Fruit fly (Drosophila melanogaster) whole organism, embryonic: ENCODE measurements around the gene VhaAC45RP.

Experiments
- ATbp ChIP-seq: fragments of 200-800 bp; sonication (Bioruptor generic); optimal IDR thresholded peaks from 2 replicates; lab custom pipeline; 2017; ENCODE audit warnings: missing biosample characterization, mild to moderate bottlenecking, missing genetic modification characterization, missing genetic modification reagents
- Ada2b ChIP-seq: fragments of 200-800 bp; sonication (Bioruptor generic); IDR thresholded peaks from 2 replicates; pipeline ENCODE4 v1.3.6; 2022; ENCODE audit warnings: missing biosample characterization, missing genetic modification characterization
- BtbVII ChIP-seq: fragments of 200-800 bp; sonication (Bioruptor generic); optimal IDR thresholded peaks from 3 replicates; lab custom pipeline; 2017; ENCODE audit warnings: missing biosample characterization, mild to moderate bottlenecking, missing genetic modification characterization
- CG10321 ChIP-seq: fragments of 200-800 bp; sonication (Bioruptor generic); IDR thresholded peaks from 2 replicates; pipeline ENCODE4 v1.3.6; 2022; ENCODE audit warnings: missing biosample characterization, missing genetic modification characterization
- CG10366 ChIP-seq: fragments of 200-800 bp; sonication (Bioruptor generic); IDR thresholded peaks from 2 replicates; pipeline ENCODE4 v1.3.6; 2022; ENCODE audit warnings: missing biosample characterization, missing genetic modification characterization
- CG10462 ChIP-seq: fragments of 200-800 bp; sonication (Bioruptor generic); optimal IDR thresholded peaks from 2 replicates; lab custom pipeline; 2016; ENCODE audit warnings: missing biosample characterization, missing genetic modification characterization
- CG10979 ChIP-seq: fragments of 200-800 bp; sonication (Bioruptor generic); optimal IDR thresholded peaks from 2 replicates; lab custom pipeline; 2018; ENCODE audit warnings: missing biosample characterization, mild to moderate bottlenecking, missing genetic modification characterization, moderate library complexity
- CG15073 ChIP-seq: fragments of 200-800 bp; sonication (Bioruptor generic); optimal IDR thresholded peaks from 2 replicates; lab custom pipeline; 2016; ENCODE audit warnings: missing biosample characterization, missing genetic modification characterization
- CG15479 ChIP-seq: fragments of 200-800 bp; sonication (Bioruptor generic); optimal IDR thresholded peaks from 3 replicates; lab custom pipeline; 2019; ENCODE audit warnings: missing biosample characterization, mild to moderate bottlenecking, missing genetic modification characterization, moderate library complexity
- CG17186 ChIP-seq: fragments of 200-800 bp; sonication (Bioruptor generic); optimal IDR thresholded peaks from 3 replicates; lab custom pipeline; 2017; ENCODE audit warnings: missing biosample characterization, missing genetic modification reagents, missing genetic modification characterization
- CG17385 ChIP-seq: fragments of 200-800 bp; sonication (Bioruptor generic); optimal IDR thresholded peaks from 3 replicates; lab custom pipeline; 2018; ENCODE audit warnings: missing biosample characterization, mild to moderate bottlenecking, missing genetic modification characterization
- CG1832 ChIP-seq: fragments of 200-800 bp; sonication (Bioruptor generic); optimal IDR thresholded peaks from 2 replicates; lab custom pipeline; 2017; ENCODE audit warnings: missing biosample characterization, mild to moderate bottlenecking, missing genetic modification characterization, inconsistent platforms
- CG18476 ChIP-seq: fragments of 200-800 bp; sonication (Bioruptor generic); optimal IDR thresholded peaks from 2 replicates; lab custom pipeline; 2016; ENCODE audit warnings: missing biosample characterization, mild to moderate bottlenecking, missing genetic modification characterization
- CG18599 ChIP-seq: fragments of 200-800 bp; sonication (Bioruptor generic); optimal IDR thresholded peaks from 3 replicates; lab custom pipeline; 2017; ENCODE audit warnings: missing biosample characterization, missing genetic modification characterization, mild to moderate bottlenecking, moderate library complexity, missing genetic modification reagents
- CG2202 ChIP-seq: fragments of 200-800 bp; sonication (Bioruptor generic); optimal IDR thresholded peaks from 2 replicates; lab custom pipeline; 2018; ENCODE audit warnings: missing biosample characterization, mild to moderate bottlenecking, missing genetic modification characterization
- CG34224 ChIP-seq: fragments of 200-800 bp; sonication (Bioruptor generic); IDR thresholded peaks from 3 replicates; pipeline ENCODE4 v1.3.6; 2022; ENCODE audit warnings: missing biosample characterization, missing genetic modification characterization; ENCODE audit not compliant: partially characterized antibody
- CG3838 ChIP-seq: fragments of 200-800 bp; sonication (Bioruptor generic); optimal IDR thresholded peaks from 3 replicates; lab custom pipeline; 2016; ENCODE audit warnings: missing biosample characterization, missing genetic modification characterization
- CG4854 ChIP-seq: fragments of 200-800 bp; sonication (Bioruptor generic); optimal IDR thresholded peaks from 2 replicates; lab custom pipeline; 2016; ENCODE audit warnings: missing biosample characterization, missing genetic modification characterization, inconsistent platforms
- CG5180 ChIP-seq: fragments of 200-800 bp; sonication (Bioruptor generic); optimal IDR thresholded peaks from 3 replicates; lab custom pipeline; 2017; ENCODE audit warnings: missing biosample characterization, missing genetic modification characterization, mild to moderate bottlenecking, moderate library complexity, missing genetic modification reagents
- CG6175 ChIP-seq: fragments of 200-800 bp; sonication (Bioruptor generic); IDR thresholded peaks from 3 replicates; pipeline ENCODE4 v1.3.6; 2022; ENCODE audit warnings: missing biosample characterization, missing genetic modification characterization
- CG6791 ChIP-seq: fragments of 200-800 bp; sonication (Bioruptor generic); IDR thresholded peaks from 3 replicates; pipeline ENCODE4 v1.3.6; 2022; ENCODE audit warnings: missing biosample characterization, missing genetic modification characterization; ENCODE audit not compliant: partially characterized antibody
- CG7271 ChIP-seq: fragments of 200-800 bp; sonication (Bioruptor generic); optimal IDR thresholded peaks from 2 replicates; lab custom pipeline; 2018; ENCODE audit warnings: missing biosample characterization, mild to moderate bottlenecking, missing genetic modification characterization, moderate library complexity
- CG9215 ChIP-seq: fragments of 200-800 bp; sonication (Bioruptor generic); IDR thresholded peaks from 2 replicates; pipeline ENCODE4 v1.3.6; 2022; ENCODE audit warnings: missing biosample characterization, missing genetic modification characterization
- CHES-1-like ChIP-seq: fragments of 200-800 bp; sonication (Bioruptor generic); optimal IDR thresholded peaks from 2 replicates; lab custom pipeline; 2016; ENCODE audit warnings: missing biosample characterization, missing genetic modification characterization
- Doc2 ChIP-seq: fragments of 200-800 bp; sonication (Bioruptor generic); IDR thresholded peaks from 2 replicates; pipeline ENCODE4 v1.3.6; 2022; ENCODE audit warnings: missing biosample characterization, missing genetic modification characterization
- Drgx ChIP-seq: fragments of 200-800 bp; sonication (Bioruptor generic); IDR thresholded peaks from 2 replicates; pipeline ENCODE4 v1.3.6; 2022; ENCODE audit warnings: missing biosample characterization, missing genetic modification characterization
- E2f1 ChIP-seq: fragments of 200-800 bp; sonication (Bioruptor generic); IDR thresholded peaks from 2 replicates; pipeline ENCODE4 v1.3.6; 2022; ENCODE audit warnings: missing biosample characterization, missing genetic modification characterization
- GATAe ChIP-seq: fragments of 200-800 bp; sonication (Bioruptor generic); conservative IDR thresholded peaks from 2 replicates; pipeline ENCODE4 v1.3.6; 2022; ENCODE audit warnings: missing biosample characterization, missing genetic modification characterization
- Kr ChIP-seq: fragments of 200-800 bp; sonication (Bioruptor generic); optimal IDR thresholded peaks from 2 replicates; lab custom pipeline; 2017; ENCODE audit warnings: missing biosample characterization, mild to moderate bottlenecking, missing genetic modification characterization
- Spps ChIP-seq: fragments of 200-800 bp; sonication (Bioruptor generic); optimal IDR thresholded peaks from 2 replicates; lab custom pipeline; 2018; ENCODE audit warnings: missing biosample characterization, mild to moderate bottlenecking, missing genetic modification characterization
- TFAM ChIP-seq: fragments of 200-800 bp; sonication (Bioruptor generic); optimal IDR thresholded peaks from 2 replicates; lab custom pipeline; 2017; ENCODE audit warnings: missing biosample characterization, missing genetic modification characterization, inconsistent platforms
- ara ChIP-seq: fragments of 200-800 bp; sonication (Bioruptor generic); IDR thresholded peaks from 2 replicates; pipeline ENCODE4 v1.3.6; 2022; ENCODE audit warnings: missing biosample characterization, missing genetic modification characterization
- crp ChIP-seq, 2 experiments: fragments of 200-800 bp; sonication (Bioruptor generic); optimal IDR thresholded peaks; 2 replicates in 1 of 2; 3 replicates in 1 of 2; lab custom pipeline; 2017; ENCODE audit warnings: missing biosample characterization in 2 of 2, missing genetic modification characterization in 2 of 2, mild to moderate bottlenecking in 1 of 2, moderate library complexity in 1 of 2
- fd96Cb ChIP-seq: fragments of 200-800 bp; sonication (Bioruptor generic); optimal IDR thresholded peaks from 2 replicates; lab custom pipeline; 2018; ENCODE audit warnings: missing biosample characterization, mild to moderate bottlenecking, missing genetic modification characterization, moderate library complexity
- gcm ChIP-seq: fragments of 200-800 bp; sonication (Bioruptor generic); optimal IDR thresholded peaks from 2 replicates; lab custom pipeline; 2019; ENCODE audit warnings: missing biosample characterization, mild to moderate bottlenecking, missing genetic modification characterization, moderate library complexity
- gcm2 ChIP-seq: fragments of 200-800 bp; sonication (Bioruptor generic); optimal IDR thresholded peaks from 2 replicates; lab custom pipeline; 2016; ENCODE audit warnings: missing biosample characterization, missing genetic modification characterization
- gsb-n ChIP-seq: fragments of 200-800 bp; sonication (Bioruptor generic); optimal IDR thresholded peaks from 3 replicates; lab custom pipeline; 2018; ENCODE audit warnings: missing biosample characterization, mild to moderate bottlenecking, missing genetic modification characterization
- kay ChIP-seq: fragments of 200-800 bp; sonication (Bioruptor generic); optimal IDR thresholded peaks from 2 replicates; lab custom pipeline; 2016; ENCODE audit warnings: missing biosample characterization, missing genetic modification characterization
- maf-S ChIP-seq: fragments of 200-800 bp; sonication (Bioruptor generic); optimal IDR thresholded peaks from 2 replicates; lab custom pipeline; 2016; ENCODE audit warnings: missing biosample characterization, missing genetic modification characterization
- nmo ChIP-seq: fragments of 200-800 bp; sonication (Bioruptor generic); optimal IDR thresholded peaks from 2 replicates; lab custom pipeline; 2018; ENCODE audit warnings: missing biosample characterization, mild to moderate bottlenecking, missing genetic modification characterization, moderate library complexity
- ranshi ChIP-seq: fragments of 200-800 bp; sonication (Bioruptor generic); IDR thresholded peaks from 2 replicates; pipeline ENCODE4 v1.3.6; 2022; ENCODE audit warnings: missing biosample characterization, missing genetic modification characterization
- row ChIP-seq: fragments of 200-800 bp; sonication (Bioruptor generic); IDR thresholded peaks from 3 replicates; pipeline ENCODE4 v1.3.6; 2022; ENCODE audit warnings: missing biosample characterization, missing genetic modification characterization
- run ChIP-seq: fragments of 200-800 bp; sonication (Bioruptor generic); optimal IDR thresholded peaks from 3 replicates; lab custom pipeline; 2018; ENCODE audit warnings: missing biosample characterization, mild to moderate bottlenecking, missing genetic modification characterization
- sd ChIP-seq: fragments of 200-800 bp; sonication (Bioruptor generic); optimal IDR thresholded peaks from 3 replicates; lab custom pipeline; 2018; ENCODE audit warnings: missing biosample characterization, mild to moderate bottlenecking, missing genetic modification characterization, moderate library complexity
- sens ChIP-seq: fragments of 200-800 bp; sonication (Bioruptor generic); peaks from one replicate; lab custom pipeline; 2016; ENCODE audit warnings: missing biosample characterization, missing genetic modification characterization
- so ChIP-seq: fragments of 200-800 bp; sonication (Bioruptor generic); IDR thresholded peaks from 3 replicates; pipeline ENCODE4 v1.3.6; 2022; ENCODE audit warnings: missing biosample characterization, missing genetic modification characterization
- stwl ChIP-seq: fragments of 200-800 bp; sonication (Bioruptor generic); optimal IDR thresholded peaks from 3 replicates; lab custom pipeline; 2018; ENCODE audit warnings: missing biosample characterization, mild to moderate bottlenecking, missing genetic modification characterization, moderate library complexity
- vnd ChIP-seq: fragments of 200-800 bp; sonication (Bioruptor generic); IDR thresholded peaks from 3 replicates; pipeline ENCODE4 v1.3.6; 2022; ENCODE audit warnings: missing biosample characterization, missing genetic modification characterization; ENCODE audit not compliant: partially characterized antibody
- zen2 ChIP-seq: fragments of 200-800 bp; sonication (Bioruptor generic); IDR thresholded peaks from 3 replicates; pipeline ENCODE4 v1.3.6; 2022; ENCODE audit warnings: missing biosample characterization, missing genetic modification characterization; ENCODE audit not compliant: partially characterized antibody

The VhaAC45RP gene

DNA sequence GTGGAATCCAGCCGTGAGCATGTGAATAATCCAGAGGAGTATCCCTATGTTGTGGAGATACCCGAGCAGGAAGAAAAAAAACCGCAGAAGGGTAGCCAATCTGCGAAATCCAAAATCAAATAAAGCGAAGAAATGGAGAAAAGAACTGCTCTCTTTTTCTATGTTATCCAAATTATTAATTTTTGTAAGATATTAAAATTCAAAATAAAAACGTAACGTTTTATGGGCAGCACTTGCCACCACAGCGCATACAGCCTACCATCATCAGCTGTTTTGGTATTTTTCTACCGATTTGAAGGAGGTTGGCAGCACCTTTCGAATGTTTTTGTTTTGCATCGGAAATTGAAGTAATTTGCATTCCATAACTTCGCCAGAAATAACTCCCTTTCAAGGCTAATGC is 13.7 kb upstream of the VhaAC45RP start, which contains the start of gene Bet5 (continued):
- TF ChIP-seq sens (GFP tag; lab: Kevin White, UChicago) = peak; percentile 5
- no peak for TF ChIP-seq Drgx (GFP tag; lab: Robert Waterston, UW)
- TF ChIP-seq ara (GFP tag; lab: Robert Waterston, UW) = no peak
- TF ChIP-seq CG17186 (GFP tag; lab: Kevin White, UChicago) = peak; percentile 29
- no peak for TF ChIP-seq gcm (GFP tag; lab: Kevin White, UChicago)
- no peak for TF ChIP-seq CG9215 (GFP tag; lab: Robert Waterston, UW)
- no peak for TF ChIP-seq BtbVII
- no peak for TF ChIP-seq zen2 (GFP tag; lab: Robert Waterston, UW)
- no peak for TF ChIP-seq fd96Cb (tag; lab: Kevin White, UChicago)
- no peak for TF ChIP-seq CG18476 (GFP tag; lab: Kevin White, UChicago)
- no peak for TF ChIP-seq CG10979
- no peak for TF ChIP-seq Kr
- no peak for TF ChIP-seq run (tag; lab: Kevin White, UChicago)
- TF ChIP-seq so (GFP tag; lab: Robert Waterston, UW) = no peak
- no peak for TF ChIP-seq CG18599
- TF ChIP-seq CG5180 = no peak
- no peak for TF ChIP-seq ranshi (GFP tag; lab: Robert Waterston, UW)
- no peak for TF ChIP-seq CG17385 (GFP tag; lab: Kevin White, UChicago)
- 0 out of 3 replicates have a peak, but pooled peaks have one; percentile 45 for TF ChIP-seq CG6791
- no peak for TF ChIP-seq vnd
- no peak for TF ChIP-seq GATAe
- TF ChIP-seq TFAM = no peak
- TF ChIP-seq row (GFP tag; lab: Robert Waterston, UW) = 0 out of 3 replicates have a peak, but pooled peaks have one; percentile 8
- TF ChIP-seq gsb-n (tag; lab: Kevin White, UChicago) = no peak
- no peak for TF ChIP-seq kay (GFP tag; lab: Kevin White, UChicago)
- TF ChIP-seq stwl (tag; lab: Kevin White, UChicago) = peak; percentile 80
- TF ChIP-seq gcm2 (GFP tag; lab: Kevin White, UChicago) = no peak
- no peak for TF ChIP-seq CG7271 (tag; lab: Kevin White, UChicago)
- TF ChIP-seq CG3838 = no peak
- no peak for TF ChIP-seq CG4854 (GFP tag; lab: Kevin White, UChicago)
- no peak for TF ChIP-seq Doc2
- no peak for TF ChIP-seq CG15073
- no peak for TF ChIP-seq CG10366 (GFP tag; lab: Robert Waterston, UW)
- TF ChIP-seq E2f1 (GFP tag; lab: Robert Waterston, UW) = no peak
- TF ChIP-seq CG6175 = no peak
- TF ChIP-seq maf-S (GFP tag; lab: Kevin White, UChicago) = no peak
- TF ChIP-seq crp (GFP tag; optimal IDR thresholded peaks at IDR 0.05; lab: Kevin White, UChicago) = peak; percentile 91 to 95
- TF ChIP-seq CG15479 (GFP tag; lab: Kevin White, UChicago) = no peak
- no peak for TF ChIP-seq CG2202 (tag; lab: Kevin White, UChicago)
- TF ChIP-seq CG34224 = 0 out of 3 replicates have a peak, but pooled peaks have one; percentile 21
- no peak for TF ChIP-seq CG10321
- no peak for TF ChIP-seq CHES-1-like
- TF ChIP-seq sd (tag; lab: Kevin White, UChicago) = peak; percentile 33
- TF ChIP-seq Spps = no peak
- peak; percentile 13 for TF ChIP-seq nmo (GFP tag; lab: Kevin White, UChicago)
- TF ChIP-seq Ada2b (GFP tag; lab: Robert Waterston, UW) = no peak
- no peak for TF ChIP-seq ATbp
- no peak for TF ChIP-seq CG10462 (GFP tag; lab: Kevin White, UChicago)
- TF ChIP-seq CG1832 (GFP tag; lab: Kevin White, UChicago) = no peak
